Worm (Caenorhabditis elegans): Measurements from ENCODE around the gene R01H10.4.

DNA sequence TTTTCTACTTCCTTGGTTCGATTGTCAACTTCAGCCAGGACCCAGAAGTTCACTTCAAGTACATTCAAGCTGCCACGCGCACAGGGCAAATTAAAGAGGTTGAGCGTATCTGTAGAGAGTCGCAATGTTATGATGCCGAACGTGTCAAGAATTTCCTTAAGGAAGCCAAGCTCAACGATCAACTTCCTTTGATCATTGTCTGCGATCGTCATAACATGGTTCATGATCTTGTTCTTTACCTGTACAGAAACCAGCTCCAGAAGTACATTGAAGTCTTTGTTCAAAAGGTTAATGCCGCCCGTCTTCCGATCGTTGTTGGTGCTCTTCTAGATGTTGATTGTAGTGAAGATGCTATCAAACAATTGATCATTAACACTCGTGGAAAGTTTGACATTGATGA lies 48.3 kb upstream of the R01H10.4 start:
- TF ChIP-seq hmg-4 (GFP tag; optimal IDR thresholded peaks at IDR 0.05) (no peak), ama-1 (optimal IDR thresholded peaks at IDR 0.05) (no peak), sea-1 (GFP tag; conservative IDR thresholded peaks at IDR 0.05) (no peak), scrt-1 (GFP tag; IDR thresholded peaks at IDR 0.05) (no peak), flt-1 (GFP tag; IDR thresholded peaks at IDR 0.05) (no peak), pes-1 (GFP tag; IDR thresholded peaks at IDR 0.05) (no peak), aly-1 (tag; optimal IDR thresholded peaks at IDR 0.05) (no peak), hmbx-1 (tag; optimal IDR thresholded peaks at IDR 0.05) (no peak), hnd-1 (tag; optimal IDR thresholded peaks at IDR 0.05) (no peak), ets-7 (tag; optimal IDR thresholded peaks at IDR 0.05) (no peak), F13C5.2 (tag; optimal IDR thresholded peaks at IDR 0.05) (no peak), ceh-13 (GFP tag; optimal IDR thresholded peaks at IDR 0.05) (no peak), B0310.2 (tag; optimal IDR thresholded peaks at IDR 0.05) (no peak)
